Worm (Caenorhabditis elegans): ENCODE data around the gene del-8.
A peak's percentile ranks its signal among the peaks of the same experiment; 100 is the strongest.

Gene del-8

DNA sequence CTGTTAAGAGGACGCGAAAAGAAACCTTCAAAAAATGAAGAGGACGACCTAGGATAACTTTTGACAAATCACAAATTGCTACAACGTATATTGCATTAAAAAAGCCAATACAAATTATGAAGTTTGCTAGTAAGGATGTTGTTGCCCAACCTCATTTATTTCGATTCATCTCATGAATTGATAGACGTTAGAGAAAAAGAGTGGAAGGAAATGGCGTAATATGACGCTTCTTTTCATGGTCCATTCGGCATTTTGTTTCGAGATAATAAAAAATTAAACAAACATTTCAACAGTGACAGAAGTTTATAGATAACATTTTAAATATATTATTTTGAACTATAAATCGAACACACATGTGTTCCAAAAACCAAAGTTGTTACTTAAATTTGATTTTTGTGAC, 51.7 kb downstream of the del-8 start:
- TF ChIP-seq lin-15B (tag; optimal IDR thresholded peaks at IDR 0.05) (no peak), lsy-2 (tag; optimal IDR thresholded peaks at IDR 0.05) (peak in 1 of 2 experiments; percentile 0), tag-97 (GFP tag; IDR thresholded peaks at IDR 0.05) (no peak)

- TF ChIP-seq egl-43 (GFP tag; IDR thresholded peaks at IDR 0.05): no peak
- TF ChIP-seq mdl-1 (tag; optimal IDR thresholded peaks at IDR 0.05): peak in 1 of 2 experiments; percentile 54
- peak; percentile 89 for TF ChIP-seq aha-1 (tag)
- peak; percentile 40 for TF ChIP-seq nhr-28 (tag; optimal IDR thresholded peaks at IDR 0.05)
- TF ChIP-seq unc-62 (GFP tag; optimal IDR thresholded peaks at IDR 0.05 in 1 of 2): peak in 1 of 2 experiments; percentile 94
- no peak for TF ChIP-seq unc-62 (tag; optimal IDR thresholded peaks at IDR 0.05)
- TF ChIP-seq sdz-12 (GFP tag; optimal IDR thresholded peaks at IDR 0.05): no peak
- TF ChIP-seq mep-1 (tag; optimal IDR thresholded peaks at IDR 0.05): peak; percentile 17
- TF ChIP-seq nhr-25 (tag; optimal IDR thresholded peaks at IDR 0.05; ENCODE audit: borderline replicate concordance, insufficient read depth): peak; percentile 43
- no peak for TF ChIP-seq Y48G9A.11 (GFP tag; IDR thresholded peaks at IDR 0.05)
- TF ChIP-seq hlh-30 (tag; optimal IDR thresholded peaks at IDR 0.05; ENCODE audit: insufficient read depth): peak; percentile 75
- no peak for TF ChIP-seq cey-2 (tag; optimal IDR thresholded peaks at IDR 0.05; ENCODE audit: borderline replicate concordance, insufficient read depth)
- no peak for TF ChIP-seq ceh-44 (GFP tag; IDR thresholded peaks at IDR 0.05)
These were observed 53.7 kb downstream of the del-8 start for ce11 chrX:9642775-9643461.

Data from whole organism, L4 larva.